Worm (Caenorhabditis elegans): ENCODE data around the gene odc-1.

The odc-1 gene

ce11 chrV:6888828-6889227 lies 11.2 kb downstream of the odc-1 start:
- TF ChIP-seq ceh-82 (tag; optimal IDR thresholded peaks at IDR 0.05) (no peak), Y105C5A.15 (GFP tag; IDR thresholded peaks at IDR 0.05) (peak; percentile 64), lin-39 (tag; optimal IDR thresholded peaks at IDR 0.05) (no peak), ces-1 (GFP tag; optimal IDR thresholded peaks at IDR 0.05) (no peak), ceh-62 (tag; optimal IDR thresholded peaks at IDR 0.05) (no peak), zfp-3 (GFP tag; conservative IDR thresholded peaks at IDR 0.05) (peak; percentile 62; the same call in 1 of the 2 replicates), nhr-6 (tag; optimal IDR thresholded peaks at IDR 0.05) (no peak), ztf-7 (tag; optimal IDR thresholded peaks at IDR 0.05) (no peak), dve-1 (tag; optimal IDR thresholded peaks at IDR 0.05; ENCODE audit: insufficient read depth) (peak; percentile 69), nhr-48 (tag; optimal IDR thresholded peaks at IDR 0.05) (peak; percentile 75), nhr-102 (tag; optimal IDR thresholded peaks at IDR 0.05) (peak; percentile 80), lin-29 (GFP tag; IDR thresholded peaks at IDR 0.05) (peak; percentile 29; the same call in 1 of the 2 replicates), rbr-2 (tag; optimal IDR thresholded peaks at IDR 0.05) (peak; percentile 59), vab-7 (GFP tag; IDR thresholded peaks at IDR 0.05) (peak; percentile 91), lin-15B (tag; optimal IDR thresholded peaks at IDR 0.05) (no peak), mxl-3 (GFP tag; optimal IDR thresholded peaks at IDR 0.05) (peak; percentile 29), zip-2 (tag; optimal IDR thresholded peaks at IDR 0.05) (no peak), cey-2 (tag; optimal IDR thresholded peaks at IDR 0.05; ENCODE audit: borderline replicate concordance, insufficient read depth) (no peak), R02D3.7 (tag; optimal IDR thresholded peaks at IDR 0.05) (no peak), ama-1 (optimal IDR thresholded peaks at IDR 0.05) (no peak), snpc-1.2 (GFP tag; IDR thresholded peaks at IDR 0.05) (peak; percentile 79), ceh-28 (tag; optimal IDR thresholded peaks at IDR 0.05) (no peak), sdz-12 (GFP tag; optimal IDR thresholded peaks at IDR 0.05) (peak; percentile 86), aha-1 (tag) (peak; percentile 95), ZK546.5 (tag; optimal IDR thresholded peaks at IDR 0.05) (no peak), lin-13 (GFP tag; optimal IDR thresholded peaks at IDR 0.05) (no peak), Y75B8A.6 (GFP tag; IDR thresholded peaks at IDR 0.05) (0 out of 2 replicates have a peak, but pooled peaks have one; percentile 38), Y5F2A.4 (GFP tag; optimal IDR thresholded peaks at IDR 0.05) (peak; percentile 76), nhr-28 (tag; optimal IDR thresholded peaks at IDR 0.05) (peak; percentile 20), aly-2 (tag; optimal IDR thresholded peaks at IDR 0.05) (peak; percentile 91), dpl-1 (GFP tag; optimal IDR thresholded peaks at IDR 0.05) (peak; percentile 12), ceh-44 (GFP tag; IDR thresholded peaks at IDR 0.05) (peak; percentile 16; the same call in 1 of the 2 replicates), dmd-8 (GFP tag; IDR thresholded peaks at IDR 0.05) (peak; percentile 81; the same call in 1 of the 2 replicates), mes-2 (tag; optimal IDR thresholded peaks at IDR 0.05; ENCODE audit: poor library complexity, severe bottlenecking) (peak; percentile 88), php-3 (GFP tag; IDR thresholded peaks at IDR 0.05) (0 out of 2 replicates have a peak, but pooled peaks have one; percentile 21), set-16 (GFP tag; IDR thresholded peaks at IDR 0.05) (peak; percentile 65), lin-1 (GFP tag; IDR thresholded peaks at IDR 0.05) (no peak), madf-9 (GFP tag; conservative IDR thresholded peaks at IDR 0.05) (peak; percentile 74), fkh-10 (GFP tag; optimal IDR thresholded peaks at IDR 0.05) (no peak), F44E2.7 (GFP tag; IDR thresholded peaks at IDR 0.05) (0 out of 2 replicates have a peak, but pooled peaks have one; percentile 24), hif-1 (tag; optimal IDR thresholded peaks at IDR 0.05) (peak in 1 of 2 experiments; percentile 53), pha-4 (GFP tag; IDR thresholded peaks at IDR 0.05) (peak; percentile 79), pha-4 (tag; optimal IDR thresholded peaks at IDR 0.05) (no peak), gei-8 (GFP tag; optimal IDR thresholded peaks at IDR 0.05) (peak; percentile 87), tag-97 (GFP tag; IDR thresholded peaks at IDR 0.05) (no peak), nhr-41 (GFP tag; IDR thresholded peaks at IDR 0.05) (no peak), skn-1 (tag; optimal IDR thresholded peaks at IDR 0.05) (no peak), ceh-32 (tag; optimal IDR thresholded peaks at IDR 0.05; ENCODE audit: poor library complexity) (no peak), unc-130 (GFP tag; optimal IDR thresholded peaks at IDR 0.05) (peak; percentile 48), hlh-30 (tag; optimal IDR thresholded peaks at IDR 0.05; ENCODE audit: insufficient read depth) (no peak), nhr-10 (tag; optimal IDR thresholded peaks at IDR 0.05) (no peak)
